Fruit fly (Drosophila melanogaster): ENCODE results near the gene CG13481.

- no peak for TF ChIP-seq ttk (optimal IDR thresholded peaks at IDR 0.05)
- TF ChIP-seq psq (optimal IDR thresholded peaks at IDR 0.05), result no peak
- TF ChIP-seq h (optimal IDR thresholded peaks at IDR 0.05), result no peak
- no peak for TF ChIP-seq Myc (optimal IDR thresholded peaks at IDR 0.05)
Observed at dm6 chr3L:14374499-14374898, 5.0 kb upstream of the CG13481 start.

All from Kc167 (cell line).